Worm (Caenorhabditis elegans) whole organism, L4 larva: ENCODE results near the gene F54E2.9.

Experiments
- F37D6.2 ChIP-seq: sonication (generic microtip); optimal IDR thresholded peaks from 2 replicates; lab custom pipeline; 2016; ENCODE audit warnings: mild to moderate bottlenecking, missing genetic modification characterization, missing compliant biosample characterization
- R02D3.7 ChIP-seq: fragments of 150-350 bp; sonication (generic microtip); optimal IDR thresholded peaks from 3 replicates; lab custom pipeline; 2014; ENCODE audit warnings: missing biosample characterization, missing genetic modification characterization
- T26A8.4 ChIP-seq: fragments of 200-800 bp; sonication (Bioruptor generic); IDR thresholded peaks from 2 replicates; pipeline ENCODE4 v1.3.6; 2022; ENCODE audit warnings: missing genetic modification characterization, missing compliant biosample characterization
- ceh-82 ChIP-seq: sonication (generic microtip); optimal IDR thresholded peaks from 2 replicates; lab custom pipeline; 2017; ENCODE audit warnings: missing biosample characterization, missing genetic modification characterization
- dpl-1 ChIP-seq: fragments of 150-350 bp; optimal IDR thresholded peaks from 2 replicates; lab custom pipeline; 2014; ENCODE audit warnings: missing biosample characterization, missing genetic modification reagents, missing genetic modification characterization
- hlh-11 ChIP-seq: fragments of 200-800 bp; sonication (Bioruptor generic); optimal IDR thresholded peaks from 2 replicates; lab custom pipeline; 2018; ENCODE audit warnings: mild to moderate bottlenecking, missing genetic modification characterization, missing compliant biosample characterization
- jun-1 ChIP-seq: fragments of 150-350 bp; optimal IDR thresholded peaks from 2 replicates; lab custom pipeline; 2014; ENCODE audit warnings: missing biosample characterization, missing genetic modification reagents, missing genetic modification characterization
- lin-13 ChIP-seq: fragments of 150-350 bp; optimal IDR thresholded peaks from 2 replicates; lab custom pipeline; 2014; ENCODE audit warnings: missing biosample characterization, missing genetic modification reagents, missing genetic modification characterization
- nhr-10 ChIP-seq: fragments of 150-350 bp; optimal IDR thresholded peaks from 2 replicates; lab custom pipeline; 2014; ENCODE audit warnings: missing biosample characterization, missing genetic modification characterization
- skn-1 ChIP-seq: fragments of 150-350 bp; optimal IDR thresholded peaks from 2 replicates; lab custom pipeline; 2014; ENCODE audit warnings: missing biosample characterization, missing genetic modification characterization
- snpc-4 ChIP-seq: fragments of 150-350 bp; optimal IDR thresholded peaks from 2 replicates; lab custom pipeline; 2014; ENCODE audit warnings: missing biosample characterization, missing genetic modification characterization
- zfp-2 ChIP-seq: sonication (generic microtip); optimal IDR thresholded peaks from 2 replicates; lab custom pipeline; 2016; ENCODE audit warnings: mild to moderate bottlenecking, missing genetic modification characterization, missing compliant biosample characterization
- zfp-3 ChIP-seq: fragments of 200-800 bp; sonication (Bioruptor generic); conservative IDR thresholded peaks from 2 replicates; pipeline ENCODE4 v1.3.6; 2022; ENCODE audit warnings: missing genetic modification reagents, missing genetic modification characterization, missing compliant biosample characterization

DNA sequence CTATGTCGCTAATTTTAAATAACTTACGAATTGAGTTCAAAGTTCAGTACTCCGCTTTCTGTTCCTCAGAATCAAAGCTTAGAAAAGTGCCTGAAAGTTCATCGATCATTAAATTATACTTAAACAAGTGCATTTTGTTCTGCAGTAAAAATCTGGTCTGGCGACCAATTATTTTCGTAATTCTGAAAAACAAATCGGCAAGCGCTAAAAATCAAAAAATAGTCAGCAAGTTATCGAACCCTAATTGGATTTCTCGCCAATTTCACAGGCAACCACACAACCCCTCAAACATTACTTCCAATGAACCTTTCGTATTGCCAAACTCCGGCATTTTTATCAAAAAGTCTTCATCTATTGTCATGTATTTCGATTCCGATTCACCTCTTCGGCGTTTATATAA is 49.2 kb upstream of the F54E2.9 start, which contains the start of gene srh-272:
- no peak for TF ChIP-seq jun-1 (tag; lab: Kevin White, UChicago)
- TF ChIP-seq ceh-82 (tag; lab: Kevin White, UChicago): no peak
- no peak for TF ChIP-seq skn-1
- no peak for TF ChIP-seq dpl-1
- no peak for TF ChIP-seq T26A8.4
- no peak for TF ChIP-seq zfp-2
- no peak for TF ChIP-seq snpc-4 (tag; lab: Kevin White, UChicago)
- no peak for TF ChIP-seq lin-13 (GFP tag; lab: Kevin White, UChicago)
- no peak for TF ChIP-seq hlh-11 (tag; lab: Kevin White, UChicago)
- no peak for TF ChIP-seq R02D3.7 (tag; lab: Kevin White, UChicago)
- no peak for TF ChIP-seq F37D6.2 (tag; lab: Kevin White, UChicago)
- no peak for TF ChIP-seq zfp-3
- TF ChIP-seq nhr-10: no peak
